Fruit fly (Drosophila melanogaster) S2 (cell line): ENCODE data around the gene CG18094.

ENCODE experiments used
- CG8478 ChIP-seq: fragments of >200 bp; optimal IDR thresholded peaks from 2 replicates; lab custom pipeline; 2018
- CTCF ChIP-seq, 2 experiments: fragments of >200 bp; optimal IDR thresholded peaks; 2 replicates each; lab custom pipeline; 2018

- no peak for TF ChIP-seq CG8478
- no peak for TF ChIP-seq CTCF (optimal IDR thresholded peaks at IDR 0.05; lab: Kevin White, UChicago)
Observed at dm6 chr2L:19516062-19516461, 26.0 kb downstream of the CG18094 start.
